Worm (Caenorhabditis elegans) whole organism, L1 larva: ENCODE data around the gene zip-9.

Experiments used
- C04F5.9 ChIP-seq: sonication (generic microtip); optimal IDR thresholded peaks from 2 replicates; lab custom pipeline; 2016; ENCODE audit warnings: missing genetic modification characterization, missing compliant biosample characterization
- C34B4.2 ChIP-seq: sonication (generic microtip); optimal IDR thresholded peaks from 2 replicates; lab custom pipeline; 2017; ENCODE audit warnings: mild to moderate bottlenecking, missing genetic modification characterization, missing compliant biosample characterization
- F16B12.6 ChIP-seq: fragments of 150-350 bp; optimal IDR thresholded peaks from 2 replicates; lab custom pipeline; 2014; ENCODE audit warnings: missing biosample characterization, missing genetic modification characterization
- Y116A8C.19 ChIP-seq: sonication (generic microtip); optimal IDR thresholded peaks from 2 replicates; lab custom pipeline; 2016; ENCODE audit warnings: missing compliant biosample characterization, missing genetic modification characterization, borderline replicate concordance
- aha-1 ChIP-seq: fragments of 150-350 bp; optimal IDR thresholded peaks from 2 replicates; lab custom pipeline; 2014; ENCODE audit warnings: missing biosample characterization, missing genetic modification characterization
- alr-1 ChIP-seq: fragments of 200-800 bp; sonication (Bioruptor generic); optimal IDR thresholded peaks from 2 replicates; lab custom pipeline; 2018; ENCODE audit warnings: borderline replicate concordance, mild to moderate bottlenecking, missing genetic modification characterization, missing compliant biosample characterization
- aly-2 ChIP-seq: fragments of 150-350 bp; optimal IDR thresholded peaks from 2 replicates; lab custom pipeline; 2014; ENCODE audit warnings: missing biosample characterization, missing genetic modification characterization
- ama-1 ChIP-seq: fragments of 150-350 bp; optimal IDR thresholded peaks from 2 replicates; lab custom pipeline; 2014
- blmp-1 ChIP-seq: fragments of 150-350 bp; optimal IDR thresholded peaks from 2 replicates; lab custom pipeline; 2014; ENCODE audit warnings: missing biosample characterization, missing genetic modification characterization
- ceh-63 ChIP-seq: fragments of 200-800 bp; sonication (Bioruptor generic); optimal IDR thresholded peaks from 2 replicates; lab custom pipeline; 2018; ENCODE audit warnings: mild to moderate bottlenecking, missing genetic modification characterization, missing compliant biosample characterization
- ceh-90 ChIP-seq: sonication (generic microtip); optimal IDR thresholded peaks from 2 replicates; lab custom pipeline; 2016; ENCODE audit warnings: missing genetic modification characterization, missing compliant biosample characterization
- dsc-1 ChIP-seq: sonication (generic microtip); optimal IDR thresholded peaks from 2 replicates; lab custom pipeline; 2016; ENCODE audit warnings: mild to moderate bottlenecking, missing genetic modification characterization, missing compliant biosample characterization
- efl-1 ChIP-seq, 4 experiments: fragments of 150-350 bp; optimal IDR thresholded peaks in 3 of 4; peaks in 1 of 4; 1 replicate in 1 of 4; 2 replicates in 3 of 4; lab custom pipeline; 2014; ENCODE audit warnings: missing biosample characterization in 2 of 4, missing genetic modification characterization in 2 of 4, missing genetic modification reagents in 2 of 4
- egl-13 ChIP-seq: sonication (generic microtip); optimal IDR thresholded peaks from 2 replicates; lab custom pipeline; 2016; ENCODE audit warnings: missing genotype, missing genetic modification reagents, missing genetic modification characterization, missing compliant biosample characterization
- fkh-10 ChIP-seq: sonication (generic microtip); optimal IDR thresholded peaks from 2 replicates; lab custom pipeline; 2017; ENCODE audit warnings: missing biosample characterization, missing genetic modification reagents, missing genetic modification characterization
- fos-1 ChIP-seq: fragments of 150-350 bp; optimal IDR thresholded peaks from 2 replicates; lab custom pipeline; 2014; ENCODE audit warnings: missing biosample characterization, missing genetic modification characterization
- hlh-4 ChIP-seq: sonication (generic microtip); optimal IDR thresholded peaks from 2 replicates; lab custom pipeline; 2016; ENCODE audit warnings: mild to moderate bottlenecking, missing genetic modification characterization, missing compliant biosample characterization
- hpl-2 ChIP-seq: fragments of 150-350 bp; optimal IDR thresholded peaks from 2 replicates; lab custom pipeline; 2014; ENCODE audit warnings: missing biosample characterization, missing genetic modification reagents, missing genetic modification characterization
- irx-1 ChIP-seq: sonication (generic microtip); optimal IDR thresholded peaks from 2 replicates; lab custom pipeline; 2016; ENCODE audit warnings: missing genetic modification characterization, missing compliant biosample characterization
- lin-13 ChIP-seq: fragments of 150-350 bp; optimal IDR thresholded peaks from 2 replicates; lab custom pipeline; 2014; ENCODE audit warnings: missing biosample characterization, missing genetic modification reagents, missing genetic modification characterization
- lin-15B ChIP-seq: fragments of 150-350 bp; sonication (generic microtip); optimal IDR thresholded peaks from 3 replicates; lab custom pipeline; 2014; ENCODE audit warnings: missing biosample characterization, missing genetic modification characterization
- lin-39 ChIP-seq: fragments of 150-350 bp; optimal IDR thresholded peaks from 2 replicates; lab custom pipeline; 2014; ENCODE audit warnings: missing biosample characterization, missing genetic modification reagents, missing genetic modification characterization
- lir-3 ChIP-seq: sonication (generic microtip); optimal IDR thresholded peaks from 2 replicates; lab custom pipeline; 2016; ENCODE audit warnings: mild to moderate bottlenecking, missing genetic modification characterization, moderate library complexity, missing compliant biosample characterization; ENCODE audit not compliant: poor library complexity
- mab-9 ChIP-seq: fragments of 200-800 bp; sonication (Bioruptor generic); IDR thresholded peaks from 2 replicates; pipeline ENCODE4 v1.3.6; 2022; ENCODE audit warnings: missing genetic modification reagents, missing genetic modification characterization, missing compliant biosample characterization
- mdl-1 ChIP-seq, 2 experiments: fragments of 150-350 bp; optimal IDR thresholded peaks; 2 replicates each; lab custom pipeline; 2014 to 2017; ENCODE audit warnings: missing biosample characterization in 2 of 2, missing genetic modification characterization in 2 of 2, inconsistent platforms in 1 of 2
- mef-2 ChIP-seq: fragments of 150-350 bp; optimal IDR thresholded peaks from 2 replicates; lab custom pipeline; 2014; ENCODE audit warnings: missing biosample characterization, missing genetic modification characterization
- mep-1 ChIP-seq: fragments of 150-350 bp; optimal IDR thresholded peaks from 2 replicates; lab custom pipeline; 2014; ENCODE audit warnings: missing biosample characterization, missing genetic modification characterization
- nhr-19 ChIP-seq: fragments of 200-800 bp; sonication (Bioruptor generic); conservative IDR thresholded peaks from 2 replicates; pipeline ENCODE4 v1.3.6; 2022; ENCODE audit warnings: missing genetic modification characterization, missing compliant biosample characterization
- nhr-237 ChIP-seq: fragments of 150-350 bp; optimal IDR thresholded peaks from 2 replicates; lab custom pipeline; 2014; ENCODE audit warnings: missing biosample characterization, missing genetic modification characterization
- nhr-28 ChIP-seq: fragments of 150-350 bp; optimal IDR thresholded peaks from 2 replicates; lab custom pipeline; 2014; ENCODE audit warnings: missing biosample characterization, missing genetic modification characterization
- nhr-47 ChIP-seq: sonication (generic microtip); optimal IDR thresholded peaks from 2 replicates; lab custom pipeline; 2016; ENCODE audit warnings: mild to moderate bottlenecking, missing genetic modification characterization, moderate library complexity, missing compliant biosample characterization
- nhr-71 ChIP-seq: sonication (generic microtip); optimal IDR thresholded peaks from 2 replicates; lab custom pipeline; 2016; ENCODE audit warnings: mild to moderate bottlenecking, missing genetic modification characterization, moderate library complexity, missing compliant biosample characterization
- nhr-77 ChIP-seq: fragments of 150-350 bp; optimal IDR thresholded peaks from 2 replicates; lab custom pipeline; 2014; ENCODE audit warnings: missing biosample characterization, missing genetic modification characterization
- nhr-84 ChIP-seq: sonication (generic microtip); optimal IDR thresholded peaks from 2 replicates; lab custom pipeline; 2017; ENCODE audit warnings: missing biosample characterization, missing genetic modification characterization
- nhr-85 ChIP-seq: sonication (generic microtip); peaks from one replicate; lab custom pipeline; 2016; ENCODE audit warnings: missing genetic modification characterization, inconsistent platforms, missing compliant biosample characterization
- nhr-90 ChIP-seq: sonication (generic microtip); optimal IDR thresholded peaks from 2 replicates; lab custom pipeline; 2016; ENCODE audit warnings: mild to moderate bottlenecking, missing genetic modification characterization, missing compliant biosample characterization; ENCODE audit not compliant: poor library complexity
- pag-3 ChIP-seq: sonication (generic microtip); optimal IDR thresholded peaks from 2 replicates; lab custom pipeline; 2017; ENCODE audit warnings: missing genetic modification characterization, mild to moderate bottlenecking, missing compliant biosample characterization, antibody characterized with exemption, borderline replicate concordance; ENCODE audit not compliant: insufficient read depth
- pax-3 ChIP-seq: fragments of 200-800 bp; sonication (Bioruptor generic); optimal IDR thresholded peaks from 2 replicates; lab custom pipeline; 2018; ENCODE audit warnings: mild to moderate bottlenecking, missing genetic modification characterization, moderate library complexity, missing compliant biosample characterization
- pqm-1 ChIP-seq: sonication (generic microtip); optimal IDR thresholded peaks from 3 replicates; lab custom pipeline; 2017; ENCODE audit warnings: missing biosample characterization, missing genetic modification characterization
- rnt-1 ChIP-seq: sonication (generic microtip); optimal IDR thresholded peaks from 2 replicates; lab custom pipeline; 2016; ENCODE audit warnings: mild to moderate bottlenecking, missing genetic modification characterization, moderate library complexity, missing compliant biosample characterization
- skn-1 ChIP-seq: fragments of 150-350 bp; optimal IDR thresholded peaks from 2 replicates; lab custom pipeline; 2014; ENCODE audit warnings: missing biosample characterization, missing genetic modification characterization
- snpc-4 ChIP-seq: fragments of 150-350 bp; optimal IDR thresholded peaks from 2 replicates; lab custom pipeline; 2014; ENCODE audit warnings: missing biosample characterization, missing genetic modification characterization
- sup-37 ChIP-seq: fragments of 200-800 bp; sonication (Bioruptor generic); optimal IDR thresholded peaks from 2 replicates; lab custom pipeline; 2018; ENCODE audit warnings: mild to moderate bottlenecking, missing genetic modification characterization, missing compliant biosample characterization
- swsn-7 ChIP-seq: sonication (generic microtip); optimal IDR thresholded peaks from 2 replicates; lab custom pipeline; 2016; ENCODE audit warnings: missing genetic modification characterization, missing compliant biosample characterization
- tbx-2 ChIP-seq: sonication (generic microtip); optimal IDR thresholded peaks from 2 replicates; lab custom pipeline; 2016; ENCODE audit warnings: missing genetic modification characterization, missing compliant biosample characterization
- tlp-1 ChIP-seq: fragments of 150-350 bp; optimal IDR thresholded peaks from 2 replicates; lab custom pipeline; 2014; ENCODE audit warnings: missing biosample characterization, missing genetic modification characterization
- unc-130 ChIP-seq: fragments of 150-350 bp; optimal IDR thresholded peaks from 2 replicates; lab custom pipeline; 2017; ENCODE audit warnings: missing biosample characterization, missing genetic modification characterization, inconsistent platforms
- unc-86 ChIP-seq: sonication (generic microtip); optimal IDR thresholded peaks from 2 replicates; lab custom pipeline; 2016; ENCODE audit warnings: missing genetic modification characterization, missing compliant biosample characterization
- vab-15 ChIP-seq: sonication (generic microtip); optimal IDR thresholded peaks from 2 replicates; lab custom pipeline; 2017; ENCODE audit warnings: missing genotype, mild to moderate bottlenecking, missing genetic modification characterization, missing compliant biosample characterization
- xbp-1 ChIP-seq: sonication (generic microtip); optimal IDR thresholded peaks from 2 replicates; lab custom pipeline; 2016; ENCODE audit warnings: missing genetic modification characterization, missing compliant biosample characterization
- zag-1 ChIP-seq: fragments of 150-350 bp; optimal IDR thresholded peaks from 2 replicates; lab custom pipeline; 2014; ENCODE audit warnings: missing biosample characterization, missing genetic modification characterization
- zip-4 ChIP-seq: fragments of 200-800 bp; sonication (Bioruptor generic); optimal IDR thresholded peaks from 2 replicates; lab custom pipeline; 2018; ENCODE audit warnings: mild to moderate bottlenecking, missing genetic modification characterization, moderate library complexity, missing compliant biosample characterization
- ztf-11 ChIP-seq, 2 experiments: sonication (generic microtip); optimal IDR thresholded peaks; 2 replicates each; lab custom pipeline; 2016 to 2017; ENCODE audit warnings: missing genetic modification characterization in 2 of 2, missing biosample characterization in 1 of 2, missing compliant biosample characterization in 1 of 2
- ztf-4 ChIP-seq: fragments of 150-350 bp; optimal IDR thresholded peaks from 2 replicates; lab custom pipeline; 2014; ENCODE audit warnings: missing biosample characterization, missing genetic modification characterization

zip-9 gene

ce11 chrV:10961448-10961870 is 19.2 kb downstream of the zip-9 start:
- peak; percentile 73 for TF ChIP-seq nhr-47 (tag; lab: Kevin White, UChicago)
- TF ChIP-seq xbp-1: peak; percentile 77
- TF ChIP-seq hpl-2: no peak
- no peak for TF ChIP-seq zag-1 (tag; lab: Kevin White, UChicago)
- peak; percentile 44 for TF ChIP-seq egl-13 (tag; lab: Kevin White, UChicago)
- no peak for TF ChIP-seq unc-130 (tag; lab: Kevin White, UChicago)
- peak; percentile 92 for TF ChIP-seq nhr-71 (tag; lab: Kevin White, UChicago)
- no peak for TF ChIP-seq ama-1 (lab: Kevin White, UChicago)
- no peak for TF ChIP-seq vab-15
- TF ChIP-seq aly-2 (tag; lab: Kevin White, UChicago): no peak
- TF ChIP-seq fkh-10 (GFP tag; lab: Kevin White, UChicago): peak; percentile 63
- TF ChIP-seq nhr-237 (tag; lab: Kevin White, UChicago): no peak
- peak; percentile 42 for TF ChIP-seq rnt-1 (tag; lab: Kevin White, UChicago)
- peak in 1 of 2 experiments; percentile 53 for TF ChIP-seq mdl-1 (tag; optimal IDR thresholded peaks at IDR 0.05; lab: Kevin White, UChicago)
- TF ChIP-seq irx-1 (tag; lab: Kevin White, UChicago): peak; percentile 72
- TF ChIP-seq pax-3 (tag; lab: Kevin White, UChicago): no peak
- TF ChIP-seq ceh-63 (GFP tag; lab: Kevin White, UChicago): no peak
- no peak for TF ChIP-seq aha-1 (tag; lab: Kevin White, UChicago)
- TF ChIP-seq unc-86 (tag; lab: Kevin White, UChicago): peak; percentile 78
- no peak for TF ChIP-seq fos-1 (tag; lab: Kevin White, UChicago)
- TF ChIP-seq F16B12.6: no peak
- TF ChIP-seq nhr-84 (tag; lab: Kevin White, UChicago): no peak
- no peak for TF ChIP-seq hlh-4 (tag; lab: Kevin White, UChicago)
- TF ChIP-seq ceh-90: no peak
- no peak for TF ChIP-seq tlp-1 (tag; lab: Kevin White, UChicago)
- peak; percentile 9 for TF ChIP-seq nhr-90 (tag; lab: Kevin White, UChicago)
- TF ChIP-seq nhr-19: peak; percentile 99
- no peak for TF ChIP-seq alr-1 (tag; lab: Kevin White, UChicago)
- TF ChIP-seq Y116A8C.19 (tag; lab: Kevin White, UChicago): no peak
- TF ChIP-seq nhr-28 (tag; lab: Kevin White, UChicago): no peak
- peak; percentile 77 for TF ChIP-seq swsn-7 (tag; lab: Kevin White, UChicago)
- peak; percentile 73 for TF ChIP-seq blmp-1
- TF ChIP-seq mep-1: no peak
- peak; percentile 5 for TF ChIP-seq pag-3 (tag; lab: Kevin White, UChicago)
- TF ChIP-seq nhr-85 (tag; lab: Kevin White, UChicago): peak; percentile 70
- TF ChIP-seq mab-9 (GFP tag; lab: Robert Waterston, UW): 0 out of 2 replicates have a peak, but pooled peaks have one; percentile 37
- peak; percentile 37 for TF ChIP-seq skn-1 (tag; lab: Kevin White, UChicago)
- peak; percentile 6 for TF ChIP-seq snpc-4 (tag; lab: Kevin White, UChicago)
- TF ChIP-seq lin-13: no peak
- TF ChIP-seq efl-1 (optimal IDR thresholded peaks at IDR 0.05; lab: Kevin White, UChicago): peak; percentile 26 to 49
- peak; percentile 22 to 94 for TF ChIP-seq efl-1 (GFP tag; optimal IDR thresholded peaks at IDR 0.05 in 1 of 2; lab: Kevin White, UChicago)
- TF ChIP-seq tbx-2: peak; percentile 81
- TF ChIP-seq zip-4 (GFP tag; lab: Kevin White, UChicago): peak; percentile 18
- TF ChIP-seq dsc-1 (tag; lab: Kevin White, UChicago): peak; percentile 95
- TF ChIP-seq C04F5.9 (tag; lab: Kevin White, UChicago): no peak
- TF ChIP-seq lin-39: no peak
- no peak for TF ChIP-seq C34B4.2 (tag; lab: Kevin White, UChicago)
- TF ChIP-seq ztf-4 (tag; lab: Kevin White, UChicago): peak; percentile 61
- TF ChIP-seq lir-3 (tag; lab: Kevin White, UChicago): peak; percentile 59
- peak in 1 of 2 experiments; percentile 18 for TF ChIP-seq ztf-11 (tag; optimal IDR thresholded peaks at IDR 0.05; lab: Kevin White, UChicago)
- TF ChIP-seq pqm-1: no peak
- TF ChIP-seq nhr-77 (tag; lab: Kevin White, UChicago): peak; percentile 48
- TF ChIP-seq sup-37 (GFP tag; lab: Kevin White, UChicago): peak; percentile 5
- TF ChIP-seq mef-2 (tag; lab: Kevin White, UChicago): no peak
- no peak for TF ChIP-seq lin-15B (tag; lab: Kevin White, UChicago)
